Worm (Caenorhabditis elegans) whole organism, young adult: ENCODE measurements around the gene fbxc-14.
"Not testable (repeated sequence)": the region's sequence is repeated elsewhere in the genome, so short reads cannot be mapped to it uniquely, and the experiment has no call there.

Source experiments
- B0336.3 ChIP-seq: fragments of 200-800 bp; sonication (Bioruptor generic); IDR thresholded peaks from 2 replicates; pipeline ENCODE4 v1.3.6; 2022; ENCODE audit warnings: missing genetic modification characterization, missing compliant biosample characterization
- F37B4.10 ChIP-seq: fragments of 200-800 bp; sonication (Bioruptor generic); IDR thresholded peaks from 2 replicates; pipeline ENCODE4 v1.3.6; 2022; ENCODE audit warnings: missing genetic modification characterization, missing compliant biosample characterization
- F49E8.2 ChIP-seq: sonication (generic microtip); optimal IDR thresholded peaks from 3 replicates; lab custom pipeline; 2017; ENCODE audit warnings: missing genetic modification characterization, mild to moderate bottlenecking, missing compliant biosample characterization, antibody characterized with exemption, moderate library complexity; ENCODE audit not compliant: insufficient read depth
- F55B11.4 ChIP-seq: sonication (generic microtip); optimal IDR thresholded peaks from 2 replicates; lab custom pipeline; 2016; ENCODE audit warnings: missing compliant biosample characterization, missing genetic modification characterization, borderline replicate concordance; ENCODE audit not compliant: insufficient read depth
- K11D2.4 ChIP-seq: fragments of 200-800 bp; sonication (Bioruptor generic); IDR thresholded peaks from 2 replicates; pipeline ENCODE4 v1.3.6; 2022; ENCODE audit warnings: missing genetic modification reagents, missing genetic modification characterization, missing compliant biosample characterization
- T07F8.4 ChIP-seq: sonication (generic microtip); optimal IDR thresholded peaks from 2 replicates; lab custom pipeline; 2016; ENCODE audit warnings: mild to moderate bottlenecking, missing genetic modification characterization, moderate library complexity, missing compliant biosample characterization
- Y53F4B.3 ChIP-seq: fragments of 200-800 bp; sonication (Bioruptor generic); IDR thresholded peaks from 2 replicates; pipeline ENCODE4 v1.3.6; 2022; ENCODE audit warnings: missing genetic modification reagents, missing genetic modification characterization, missing compliant biosample characterization
- Y53G8AR.9 ChIP-seq: fragments of 200-800 bp; sonication (Bioruptor generic); conservative IDR thresholded peaks from 2 replicates; pipeline ENCODE4 v1.3.6; 2022; ENCODE audit warnings: missing genetic modification reagents, missing genetic modification characterization, missing compliant biosample characterization
- aptf-3 ChIP-seq: fragments of 200-800 bp; sonication (Bioruptor generic); IDR thresholded peaks from 2 replicates; pipeline ENCODE4 v1.3.6; 2022; ENCODE audit warnings: missing genetic modification characterization, missing compliant biosample characterization
- attf-3 ChIP-seq: fragments of 200-800 bp; sonication (Bioruptor generic); conservative IDR thresholded peaks from 2 replicates; pipeline ENCODE4 v1.3.6; 2022; ENCODE audit warnings: missing genetic modification reagents, missing genetic modification characterization, missing compliant biosample characterization
- attf-6 ChIP-seq: fragments of 200-800 bp; sonication (Bioruptor generic); IDR thresholded peaks from 2 replicates; pipeline ENCODE4 v1.3.6; 2022; ENCODE audit warnings: missing genetic modification reagents, missing genetic modification characterization, missing compliant biosample characterization
- bed-1 ChIP-seq: fragments of 200-800 bp; sonication (Bioruptor generic); IDR thresholded peaks from 2 replicates; pipeline ENCODE4 v1.3.6; 2022; ENCODE audit warnings: missing genetic modification reagents, missing genetic modification characterization, missing compliant biosample characterization
- bed-2 ChIP-seq: fragments of 200-800 bp; sonication (Bioruptor generic); IDR thresholded peaks from 2 replicates; pipeline ENCODE4 v1.3.6; 2022; ENCODE audit warnings: missing genetic modification reagents, missing genetic modification characterization, missing compliant biosample characterization
- cebp-2 ChIP-seq: fragments of 200-800 bp; sonication (Bioruptor generic); IDR thresholded peaks from 2 replicates; pipeline ENCODE4 v1.3.6; 2022; ENCODE audit warnings: missing genetic modification characterization, missing compliant biosample characterization
- ceh-100 ChIP-seq: fragments of 200-800 bp; sonication (Bioruptor generic); IDR thresholded peaks from 2 replicates; pipeline ENCODE4 v1.3.6; 2022; ENCODE audit warnings: missing genetic modification reagents, missing genetic modification characterization, missing compliant biosample characterization
- chd-7 ChIP-seq: sonication (generic microtip); optimal IDR thresholded peaks from 2 replicates; lab custom pipeline; 2016; ENCODE audit warnings: mild to moderate bottlenecking, missing genetic modification characterization, moderate library complexity, missing compliant biosample characterization
- egl-44 ChIP-seq: fragments of 200-800 bp; sonication (Bioruptor generic); IDR thresholded peaks from 2 replicates; pipeline ENCODE4 v1.3.6; 2022; ENCODE audit warnings: missing genetic modification reagents, missing genetic modification characterization, missing compliant biosample characterization
- egrh-3 ChIP-seq: fragments of 200-800 bp; sonication (Bioruptor generic); IDR thresholded peaks from 2 replicates; pipeline ENCODE4 v1.3.6; 2022; ENCODE audit warnings: missing genetic modification reagents, missing genetic modification characterization, missing compliant biosample characterization
- fkh-3 ChIP-seq: sonication (generic microtip); optimal IDR thresholded peaks from 2 replicates; lab custom pipeline; 2016; ENCODE audit warnings: mild to moderate bottlenecking, missing genetic modification characterization, missing compliant biosample characterization
- him-1 ChIP-seq: sonication (generic microtip); optimal IDR thresholded peaks from 2 replicates; lab custom pipeline; 2016; ENCODE audit warnings: missing genotype, missing genetic modification reagents, missing genetic modification characterization, missing compliant biosample characterization
- hmg-20 ChIP-seq: fragments of 200-800 bp; sonication (Bioruptor generic); IDR thresholded peaks from 2 replicates; pipeline ENCODE4 v1.3.6; 2022; ENCODE audit warnings: missing genetic modification reagents, missing genetic modification characterization, missing compliant biosample characterization
- lag-1 ChIP-seq: fragments of 200-800 bp; sonication (Bioruptor generic); IDR thresholded peaks from 2 replicates; pipeline ENCODE4 v1.3.6; 2022; ENCODE audit warnings: missing genetic modification reagents, missing genetic modification characterization, missing compliant biosample characterization
- let-607 ChIP-seq, 2 experiments: fragments of 200-800 bp in 1 of 2; sonication (Bioruptor generic) in 1 of 2; sonication (generic microtip) in 1 of 2; optimal IDR thresholded peaks; 2 replicates each; lab custom pipeline; 2016 to 2018; ENCODE audit warnings: mild to moderate bottlenecking in 2 of 2, missing compliant biosample characterization in 2 of 2, missing genetic modification characterization in 2 of 2, moderate library complexity in 2 of 2, missing genotype in 1 of 2
- lsy-27 ChIP-seq: sonication (generic microtip); optimal IDR thresholded peaks from 2 replicates; lab custom pipeline; 2017; ENCODE audit warnings: missing genetic modification characterization, mild to moderate bottlenecking, missing compliant biosample characterization, antibody characterized with exemption, missing genotype, borderline replicate concordance; ENCODE audit not compliant: insufficient read depth
- mcd-1 ChIP-seq: fragments of 200-800 bp; sonication (Bioruptor generic); IDR thresholded peaks from 2 replicates; pipeline ENCODE4 v1.3.6; 2022; ENCODE audit warnings: missing genetic modification reagents, missing genetic modification characterization, missing compliant biosample characterization
- mxl-1 ChIP-seq: sonication (generic microtip); optimal IDR thresholded peaks from 2 replicates; lab custom pipeline; 2016; ENCODE audit warnings: missing genetic modification characterization, missing compliant biosample characterization
- nfyb-1 ChIP-seq: fragments of 200-800 bp; sonication (Bioruptor generic); IDR thresholded peaks from 2 replicates; pipeline ENCODE4 v1.3.6; 2022; ENCODE audit warnings: missing genetic modification reagents, missing genetic modification characterization, missing compliant biosample characterization
- pha-4 ChIP-seq: fragments of 150-350 bp; sonication (generic microtip); optimal IDR thresholded peaks from 2 replicates; lab custom pipeline; 2014; ENCODE audit warnings: missing biosample characterization, missing genetic modification reagents, missing genetic modification characterization
- rcor-1 ChIP-seq: fragments of 200-800 bp; sonication (Bioruptor generic); IDR thresholded peaks from 2 replicates; pipeline ENCODE4 v1.3.6; 2022; ENCODE audit warnings: missing genetic modification reagents, missing genetic modification characterization, missing compliant biosample characterization
- sea-2 ChIP-seq: fragments of 200-800 bp; sonication (Bioruptor generic); IDR thresholded peaks from 2 replicates; pipeline ENCODE4 v1.3.6; 2022; ENCODE audit warnings: missing genetic modification characterization, missing compliant biosample characterization
- snpc-3.4 ChIP-seq: sonication (generic microtip); optimal IDR thresholded peaks from 2 replicates; lab custom pipeline; 2017; ENCODE audit warnings: missing genetic modification characterization, mild to moderate bottlenecking, missing compliant biosample characterization, antibody characterized with exemption, moderate library complexity, missing genotype, missing genetic modification reagents
- somi-1 ChIP-seq: fragments of 200-800 bp; sonication (Bioruptor generic); optimal IDR thresholded peaks from 2 replicates; lab custom pipeline; 2018; ENCODE audit warnings: mild to moderate bottlenecking, missing genetic modification characterization, missing compliant biosample characterization
- unc-130 ChIP-seq: sonication (generic microtip); optimal IDR thresholded peaks from 2 replicates; lab custom pipeline; 2016; ENCODE audit warnings: missing genetic modification reagents, missing genetic modification characterization, missing compliant biosample characterization
- ztf-26 ChIP-seq: sonication (generic microtip); optimal IDR thresholded peaks from 2 replicates; lab custom pipeline; 2017; ENCODE audit warnings: missing genetic modification characterization, missing compliant biosample characterization
- ztf-28 ChIP-seq: fragments of 200-800 bp; sonication (Bioruptor generic); IDR thresholded peaks from 2 replicates; pipeline ENCODE4 v1.3.6; 2022; ENCODE audit warnings: missing genetic modification reagents, missing genetic modification characterization, missing compliant biosample characterization

The fbxc-14 gene

ce11 chrII:973999-974398 lies at the start of gene fbxc-14:
Gene fbxc-14, plus strand, starts transcription at chrII:974299.
- no peak for TF ChIP-seq K11D2.4
- TF ChIP-seq cebp-2 (GFP tag; lab: Robert Waterston, UW): no peak
- no peak for TF ChIP-seq Y53F4B.3 (GFP tag; lab: Robert Waterston, UW)
- TF ChIP-seq rcor-1 (GFP tag; lab: Robert Waterston, UW): no peak
- TF ChIP-seq somi-1 (GFP tag; lab: Kevin White, UChicago): no peak
- no peak for TF ChIP-seq ceh-100 (GFP tag; lab: Robert Waterston, UW)
- TF ChIP-seq let-607 (tag; optimal IDR thresholded peaks at IDR 0.05; lab: Kevin White, UChicago): no peak
- TF ChIP-seq bed-1: no peak
- no peak for TF ChIP-seq mcd-1 (GFP tag; lab: Robert Waterston, UW)
- no peak for TF ChIP-seq ztf-28 (GFP tag; lab: Robert Waterston, UW)
- TF ChIP-seq chd-7 (tag; lab: Kevin White, UChicago): no peak
- TF ChIP-seq attf-3 (GFP tag; lab: Robert Waterston, UW): no peak
- TF ChIP-seq aptf-3 (GFP tag; lab: Robert Waterston, UW): no peak
- no peak for TF ChIP-seq F37B4.10 (GFP tag; lab: Robert Waterston, UW)
- no peak for TF ChIP-seq sea-2 (GFP tag; lab: Robert Waterston, UW)
- TF ChIP-seq egrh-3 (GFP tag; lab: Robert Waterston, UW): no peak
- TF ChIP-seq, all 124 proteins: peak for 0

- no peak for TF ChIP-seq lag-1 (GFP tag; lab: Robert Waterston, UW)
- no peak for TF ChIP-seq ztf-26 (tag; lab: Kevin White, UChicago)
- TF ChIP-seq him-1 (tag; lab: Kevin White, UChicago): no peak
- TF ChIP-seq Y53G8AR.9 (GFP tag; lab: Robert Waterston, UW): no peak
- no peak for TF ChIP-seq unc-130 (GFP tag; lab: Kevin White, UChicago)
- TF ChIP-seq snpc-3.4: no peak
- no peak for TF ChIP-seq F55B11.4 (tag; lab: Kevin White, UChicago)
- no peak for TF ChIP-seq B0336.3 (GFP tag; lab: Robert Waterston, UW)
- no peak for TF ChIP-seq T07F8.4 (tag; lab: Kevin White, UChicago)
- TF ChIP-seq nfyb-1 (GFP tag; lab: Robert Waterston, UW): no peak
- TF ChIP-seq bed-2: no peak
- TF ChIP-seq pha-4 (tag; lab: Kevin White, UChicago): no peak
- no peak for TF ChIP-seq somi-1 (GFP tag; lab: Kevin White, UChicago)
- TF ChIP-seq attf-6 (GFP tag; lab: Robert Waterston, UW): no peak
- no peak for TF ChIP-seq mxl-1 (tag; lab: Kevin White, UChicago)
- TF ChIP-seq F49E8.2 (tag; lab: Kevin White, UChicago): no peak
- TF ChIP-seq hmg-20 (GFP tag; lab: Robert Waterston, UW): no peak
- TF ChIP-seq lsy-27 (tag; lab: Kevin White, UChicago): no peak
Measured at ce11 chrII:927331-927730, 46.8 kb upstream of the fbxc-14 start, which contains the start of gene R07C3.13. Gene R07C3.13, minus strand, starts transcription at chrII:927431.

- not testable (repeated sequence) for TF ChIP-seq fkh-3 (tag; lab: Kevin White, UChicago); ztf-28 (GFP tag; lab: Robert Waterston, UW); egl-44 (GFP tag; lab: Robert Waterston, UW)
Measured at ce11 chrII:930871-931270, 43.2 kb upstream of the fbxc-14 start, which contains the start of gene fbxc-34. Gene fbxc-34, plus strand, starts transcription at chrII:931171.
